Worm (Caenorhabditis elegans): ENCODE data around the gene cox-6B.

DNA sequence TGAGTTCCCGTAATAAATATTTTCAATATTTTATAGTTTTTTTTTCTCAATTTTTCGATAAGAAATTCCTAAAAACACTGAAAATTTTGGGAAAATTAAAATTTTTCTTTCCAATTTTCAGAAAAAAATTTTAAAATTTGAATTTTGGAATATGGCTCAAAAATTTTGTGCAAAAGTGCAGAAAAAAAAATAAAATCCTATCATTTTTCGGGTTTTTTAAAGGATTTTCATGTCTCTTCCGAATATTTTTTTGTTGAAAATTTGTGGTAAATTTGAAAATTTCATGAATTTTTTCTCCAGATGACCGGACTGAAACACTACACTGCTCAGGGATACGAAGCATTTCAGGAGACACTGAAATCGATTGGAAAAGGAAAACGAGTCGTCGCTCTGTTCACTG, 134.9 kb downstream of the cox-6B start, which contains the start of gene txdc-17:
- TF ChIP-seq ceh-18 (tag; optimal IDR thresholded peaks at IDR 0.05) (no peak), zip-5 (tag; optimal IDR thresholded peaks at IDR 0.05) (no peak), hlh-15 (tag; optimal IDR thresholded peaks at IDR 0.05) (no peak), ref-2 (tag; optimal IDR thresholded peaks at IDR 0.05) (no peak), sox-4 (tag; optimal IDR thresholded peaks at IDR 0.05) (no peak), K02D7.2 (tag; optimal IDR thresholded peaks at IDR 0.05) (no peak), tbx-2 (tag; optimal IDR thresholded peaks at IDR 0.05) (no peak), nhr-11 (tag; optimal IDR thresholded peaks at IDR 0.05) (no peak), pha-4 (tag; optimal IDR thresholded peaks at IDR 0.05) (no peak), gmeb-2 (tag; optimal IDR thresholded peaks at IDR 0.05) (no peak), sox-2 (GFP tag; IDR thresholded peaks at IDR 0.05) (no peak), dve-1 (tag; optimal IDR thresholded peaks at IDR 0.05) (no peak), ceh-9 (tag; optimal IDR thresholded peaks at IDR 0.05) (no peak)
